Worm (Caenorhabditis elegans) whole organism, L2 larva: ENCODE results near the gene sre-36.

Experiments
- F13H6.1 ChIP-seq: sonication (generic microtip); optimal IDR thresholded peaks from 2 replicates; lab custom pipeline; 2016; ENCODE audit warnings: missing genetic modification characterization, missing compliant biosample characterization
- R02D3.7 ChIP-seq: fragments of 150-350 bp; optimal IDR thresholded peaks from 2 replicates; lab custom pipeline; 2014; ENCODE audit warnings: missing biosample characterization, missing genetic modification characterization
- Y55F3AM.14 ChIP-seq: fragments of 200-800 bp; sonication (Bioruptor generic); optimal IDR thresholded peaks from 2 replicates; lab custom pipeline; 2018; ENCODE audit warnings: mild to moderate bottlenecking, missing genetic modification characterization, missing compliant biosample characterization
- ZK546.5 ChIP-seq: sonication (generic microtip); optimal IDR thresholded peaks from 2 replicates; lab custom pipeline; 2017; ENCODE audit warnings: missing biosample characterization, missing genetic modification characterization
- alr-1 ChIP-seq: fragments of 150-350 bp; optimal IDR thresholded peaks from 2 replicates; lab custom pipeline; 2014; ENCODE audit warnings: missing biosample characterization, missing genetic modification characterization
- ama-1 ChIP-seq: fragments of 150-350 bp; optimal IDR thresholded peaks from 2 replicates; lab custom pipeline; 2018; ENCODE audit warnings: inconsistent platforms
- ceh-16 ChIP-seq: fragments of 150-350 bp; optimal IDR thresholded peaks from 2 replicates; lab custom pipeline; 2014; ENCODE audit warnings: missing biosample characterization, missing genetic modification characterization
- ceh-82 ChIP-seq: fragments of 150-350 bp; optimal IDR thresholded peaks from 2 replicates; lab custom pipeline; 2014; ENCODE audit warnings: missing biosample characterization, missing genetic modification characterization
- crh-2 ChIP-seq: sonication (generic microtip); optimal IDR thresholded peaks from 2 replicates; lab custom pipeline; 2017; ENCODE audit warnings: missing biosample characterization, missing genetic modification characterization
- egl-27 ChIP-seq: sonication (generic microtip); optimal IDR thresholded peaks from 3 replicates; lab custom pipeline; 2017; ENCODE audit warnings: missing biosample characterization, missing genetic modification reagents, missing genetic modification characterization
- elt-1 ChIP-seq: fragments of 150-350 bp; optimal IDR thresholded peaks from 2 replicates; lab custom pipeline; 2014; ENCODE audit warnings: missing biosample characterization, missing genetic modification characterization
- elt-3 ChIP-seq: sonication (generic microtip); optimal IDR thresholded peaks from 2 replicates; lab custom pipeline; 2017; ENCODE audit warnings: missing biosample characterization, missing genetic modification characterization
- lin-11 ChIP-seq: fragments of 150-350 bp; sonication (generic microtip); optimal IDR thresholded peaks from 2 replicates; lab custom pipeline; 2014; ENCODE audit warnings: missing biosample characterization, missing genetic modification characterization, inconsistent platforms, mixed read lengths
- lin-13 ChIP-seq: fragments of 150-350 bp; optimal IDR thresholded peaks from 2 replicates; lab custom pipeline; 2014; ENCODE audit warnings: missing biosample characterization, missing genetic modification reagents, missing genetic modification characterization
- lin-39 ChIP-seq: fragments of 150-350 bp; optimal IDR thresholded peaks from 2 replicates; lab custom pipeline; 2014; ENCODE audit warnings: missing biosample characterization, missing genetic modification reagents, missing genetic modification characterization
- lsy-2 ChIP-seq, 2 experiments: fragments of 150-350 bp in 1 of 2; sonication (generic microtip) in 1 of 2; optimal IDR thresholded peaks; 2 replicates each; lab custom pipeline; 2014 to 2017; ENCODE audit warnings: missing biosample characterization in 2 of 2, missing genetic modification characterization in 2 of 2
- mbf-1 ChIP-seq: sonication (generic microtip); optimal IDR thresholded peaks from 2 replicates; lab custom pipeline; 2017; ENCODE audit warnings: missing biosample characterization, missing genetic modification characterization
- mdl-1 ChIP-seq, 2 experiments: fragments of 150-350 bp in 1 of 2; sonication (generic microtip) in 1 of 2; optimal IDR thresholded peaks; 2 replicates each; lab custom pipeline; 2017; ENCODE audit warnings: missing biosample characterization in 2 of 2, missing genetic modification characterization in 2 of 2
- nhr-10 ChIP-seq: sonication (generic microtip); optimal IDR thresholded peaks from 2 replicates; lab custom pipeline; 2017; ENCODE audit warnings: missing biosample characterization, missing genetic modification characterization
- nhr-129 ChIP-seq: fragments of 150-350 bp; optimal IDR thresholded peaks from 2 replicates; lab custom pipeline; 2014; ENCODE audit warnings: missing biosample characterization, missing genetic modification characterization
- nhr-21 ChIP-seq: fragments of 150-350 bp; optimal IDR thresholded peaks from 2 replicates; lab custom pipeline; 2014; ENCODE audit warnings: missing biosample characterization, missing genetic modification characterization
- nhr-23 ChIP-seq: fragments of 150-350 bp; optimal IDR thresholded peaks from 2 replicates; lab custom pipeline; 2014; ENCODE audit warnings: missing biosample characterization, missing genetic modification reagents, missing genetic modification characterization
- nhr-6 ChIP-seq: fragments of 150-350 bp; optimal IDR thresholded peaks from 2 replicates; lab custom pipeline; 2014; ENCODE audit warnings: missing biosample characterization, missing genetic modification characterization
- peb-1 ChIP-seq: fragments of 150-350 bp; optimal IDR thresholded peaks from 2 replicates; lab custom pipeline; 2014; ENCODE audit warnings: missing biosample characterization, missing genetic modification characterization
- sem-4 ChIP-seq: fragments of 150-350 bp; optimal IDR thresholded peaks from 2 replicates; lab custom pipeline; 2014; ENCODE audit warnings: missing biosample characterization, missing genetic modification reagents, missing genetic modification characterization
- skn-1 ChIP-seq: sonication (generic microtip); optimal IDR thresholded peaks from 2 replicates; lab custom pipeline; 2017; ENCODE audit warnings: missing biosample characterization, missing genetic modification characterization
- sma-9 ChIP-seq, 2 experiments: fragments of 150-350 bp in 1 of 2; sonication (generic microtip) in 1 of 2; optimal IDR thresholded peaks; 2 replicates each; lab custom pipeline; 2014 to 2016; ENCODE audit warnings: missing genetic modification characterization in 2 of 2, mild to moderate bottlenecking in 1 of 2, missing biosample characterization in 1 of 2, missing compliant biosample characterization in 1 of 2, missing genetic modification reagents in 1 of 2, moderate library complexity in 1 of 2
- unc-55 ChIP-seq: fragments of 150-350 bp; sonication (generic microtip); optimal IDR thresholded peaks from 3 replicates; lab custom pipeline; 2014; ENCODE audit warnings: missing biosample characterization, missing genetic modification reagents, missing genetic modification characterization
- unc-62 ChIP-seq: fragments of 150-350 bp; optimal IDR thresholded peaks from 2 replicates; lab custom pipeline; 2014; ENCODE audit warnings: missing biosample characterization, missing genetic modification reagents, missing genetic modification characterization
- ztf-1 ChIP-seq: fragments of 200-800 bp; sonication (Bioruptor generic); conservative IDR thresholded peaks from 2 replicates; pipeline ENCODE4 v1.3.6; 2022; ENCODE audit warnings: missing genetic modification characterization, missing compliant biosample characterization
- ztf-4 ChIP-seq: fragments of 150-350 bp; optimal IDR thresholded peaks from 2 replicates; lab custom pipeline; 2014; ENCODE audit warnings: missing biosample characterization, missing genetic modification characterization

sre-36 gene

ce11 chrV:16407663-16408062, 8.2 kb downstream of the sre-36 start, which contains the start of gene F26D2.3:
Gene F26D2.3 (plus strand): TSS chrV:16407963.
- TF ChIP-seq nhr-6 (tag; lab: Kevin White, UChicago) (no peak), lin-13 (GFP tag; lab: Kevin White, UChicago) (no peak), egl-27 (tag; lab: Kevin White, UChicago) (no peak), mbf-1 (tag; lab: Kevin White, UChicago) (no peak), nhr-21 (tag; lab: Kevin White, UChicago) (no peak), Y55F3AM.14 (GFP tag; lab: Kevin White, UChicago) (no peak), mdl-1 (tag; optimal IDR thresholded peaks at IDR 0.05; lab: Kevin White, UChicago) (no peak), ztf-4 (tag; lab: Kevin White, UChicago) (no peak)

ce11 chrV:16410521-16410920, 11.0 kb downstream of the sre-36 start, which contains the start of gene srh-145:
Gene srh-145 (plus strand): TSS chrV:16410713.
- no peak for TF ChIP-seq skn-1 (tag; lab: Kevin White, UChicago)
- TF ChIP-seq, all 48 proteins: peak for 0

- no peak for TF ChIP-seq lsy-2 (tag; optimal IDR thresholded peaks at IDR 0.05; lab: Kevin White, UChicago)
- no peak for TF ChIP-seq nhr-129 (tag; lab: Kevin White, UChicago)
- TF ChIP-seq, all 48 proteins: peak for 0
Observed at ce11 chrV:16417014-16417413, 17.5 kb downstream of the sre-36 start, which contains the start of gene str-55. Gene str-55 (minus strand): TSS chrV:16417114.

- TF ChIP-seq lin-11 (no peak), ZK546.5 (no peak), mdl-1 (tag; optimal IDR thresholded peaks at IDR 0.05; lab: Kevin White, UChicago) (no peak), alr-1 (tag; lab: Kevin White, UChicago) (no peak), egl-27 (tag; lab: Kevin White, UChicago) (no peak), ztf-1 (GFP tag; lab: Robert Waterston, UW) (no peak), elt-1 (no peak), ama-1 (lab: Kevin White, UChicago) (no peak), sem-4 (tag; lab: Kevin White, UChicago) (no peak), unc-55 (GFP tag; lab: Kevin White, UChicago) (no peak), elt-3 (tag; lab: Kevin White, UChicago) (no peak), F13H6.1 (tag; lab: Kevin White, UChicago) (no peak), sma-9 (GFP tag; optimal IDR thresholded peaks at IDR 0.05; lab: Kevin White, UChicago) (no peak), sma-9 (tag; optimal IDR thresholded peaks at IDR 0.05; lab: Kevin White, UChicago) (no peak)
Observed at ce11 chrV:16419769-16420168, 20.3 kb downstream of the sre-36 start, which contains the start of gene F26D2.16. Gene F26D2.16 (minus strand): TSS chrV:16419869.

ce11 chrV:16420696-16421095, 21.2 kb downstream of the sre-36 start, which contains the start of gene srw-48:
Gene srw-48 (plus strand): TSS chrV:16420996.
- TF ChIP-seq ceh-82 (tag; lab: Kevin White, UChicago) = no peak
- TF ChIP-seq unc-62 (GFP tag; lab: Kevin White, UChicago) = no peak
- TF ChIP-seq lin-39 = no peak
- no peak for TF ChIP-seq Y55F3AM.14 (GFP tag; lab: Kevin White, UChicago)
- TF ChIP-seq sem-4 (tag; lab: Kevin White, UChicago) = no peak
- TF ChIP-seq nhr-10 (tag; lab: Kevin White, UChicago) = no peak
- TF ChIP-seq nhr-129 (tag; lab: Kevin White, UChicago) = no peak
- no peak for TF ChIP-seq ZK546.5
- no peak for TF ChIP-seq nhr-23 (tag; lab: Kevin White, UChicago)
- no peak for TF ChIP-seq mbf-1 (tag; lab: Kevin White, UChicago)
- TF ChIP-seq peb-1 (tag; lab: Kevin White, UChicago) = no peak
- no peak for TF ChIP-seq F13H6.1 (tag; lab: Kevin White, UChicago)
- no peak for TF ChIP-seq unc-55 (GFP tag; lab: Kevin White, UChicago)
- no peak for TF ChIP-seq ceh-16 (tag; lab: Kevin White, UChicago)
- no peak for TF ChIP-seq ama-1 (lab: Kevin White, UChicago)
- no peak for TF ChIP-seq R02D3.7
- no peak for TF ChIP-seq crh-2 (tag; lab: Kevin White, UChicago)
- no peak for TF ChIP-seq skn-1 (tag; lab: Kevin White, UChicago)
- TF ChIP-seq sma-9 (GFP tag; optimal IDR thresholded peaks at IDR 0.05; lab: Kevin White, UChicago) = no peak
- no peak for TF ChIP-seq sma-9 (tag; optimal IDR thresholded peaks at IDR 0.05; lab: Kevin White, UChicago)
- TF ChIP-seq, all 48 proteins: peak for 0
